Fruit fly (Drosophila melanogaster) Kc167 (cell line): Measurements from ENCODE around the gene omd.

Experiments used
- Myc ChIP-seq: fragments of >200 bp; optimal IDR thresholded peaks from 2 replicates; lab custom pipeline; 2017; ENCODE audit warnings: missing external identifiers
- Sin3A ChIP-seq: fragments of >200 bp; optimal IDR thresholded peaks from 2 replicates; lab custom pipeline; 2018; ENCODE audit warnings: missing external identifiers
- h ChIP-seq: fragments of >200 bp; optimal IDR thresholded peaks from 3 replicates; lab custom pipeline; 2018; ENCODE audit warnings: missing external identifiers
- psq ChIP-seq: fragments of >200 bp; optimal IDR thresholded peaks from 2 replicates; lab custom pipeline; 2017; ENCODE audit warnings: missing external identifiers
- ttk ChIP-seq: sonication (Bioruptor generic); optimal IDR thresholded peaks from 2 replicates; lab custom pipeline; 2017; ENCODE audit warnings: missing external identifiers

DNA sequence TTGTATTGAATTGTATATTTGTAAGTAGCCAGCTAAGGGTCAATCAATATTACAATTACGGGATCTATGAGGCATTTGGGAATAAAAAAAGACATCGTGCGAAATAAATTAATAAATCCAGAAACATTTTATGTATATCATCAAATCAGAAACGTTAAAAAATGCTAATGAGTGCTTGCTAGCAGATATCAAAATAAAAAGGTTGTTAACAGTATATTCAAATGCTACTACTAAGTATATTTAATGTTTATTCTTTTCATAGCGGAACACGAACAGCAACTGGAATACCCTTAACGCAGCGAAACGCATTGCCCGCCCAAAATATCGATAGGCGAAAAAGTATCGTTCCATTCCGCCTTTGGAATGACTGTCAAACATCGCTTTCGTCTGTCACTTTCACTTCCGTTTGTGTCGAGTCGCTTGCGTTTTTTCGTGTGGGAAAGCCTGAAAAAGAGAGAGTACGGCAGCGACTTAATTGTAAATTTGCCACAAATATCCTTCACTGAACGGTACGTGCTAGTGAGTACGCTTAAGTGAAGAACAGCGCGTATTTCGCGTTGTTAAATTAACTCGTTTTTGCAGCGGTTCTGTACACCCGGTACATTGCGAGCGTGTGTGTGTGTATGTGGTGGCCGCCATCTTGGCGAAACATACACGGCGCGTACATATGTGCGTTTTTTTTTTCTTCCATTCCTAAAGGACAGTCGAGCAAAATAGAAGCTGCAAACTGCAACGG is 25.9 kb downstream of the omd start, which contains the start of gene B52:
- TF ChIP-seq psq: no peak
- TF ChIP-seq Sin3A (lab: Kevin White, UChicago): no peak
- TF ChIP-seq h (lab: Kevin White, UChicago): no peak
- no peak for TF ChIP-seq Myc (lab: Kevin White, UChicago)
- no peak for TF ChIP-seq ttk (lab: Kevin White, UChicago)
